Worm (Caenorhabditis elegans) whole organism, late embryonic: ENCODE results near the gene wrm-1.

ENCODE experiments used
- C08G9.2 ChIP-seq: sonication (generic microtip); optimal IDR thresholded peaks from 2 replicates; lab custom pipeline; 2016; ENCODE audit warnings: mild to moderate bottlenecking, missing genetic modification characterization, moderate library complexity, missing compliant biosample characterization
- F13H6.1 ChIP-seq: sonication (generic microtip); optimal IDR thresholded peaks from 2 replicates; lab custom pipeline; 2016; ENCODE audit warnings: missing genetic modification characterization, missing compliant biosample characterization
- K02D7.2 ChIP-seq: sonication (generic microtip); optimal IDR thresholded peaks from 2 replicates; lab custom pipeline; 2017; ENCODE audit warnings: mild to moderate bottlenecking, missing genetic modification characterization, missing compliant biosample characterization
- K09A11.1 ChIP-seq: sonication (generic microtip); optimal IDR thresholded peaks from 2 replicates; lab custom pipeline; 2017; ENCODE audit warnings: antibody characterized with exemption, mild to moderate bottlenecking, missing genetic modification characterization, missing compliant biosample characterization; ENCODE audit not compliant: insufficient read depth
- ama-1 ChIP-seq: fragments of 150-350 bp; optimal IDR thresholded peaks from 2 replicates; lab custom pipeline; 2014
- ceh-18 ChIP-seq: sonication (generic microtip); optimal IDR thresholded peaks from 2 replicates; lab custom pipeline; 2016; ENCODE audit warnings: missing genetic modification characterization, missing compliant biosample characterization
- ceh-30 ChIP-seq: fragments of 150-350 bp; optimal IDR thresholded peaks from 2 replicates; lab custom pipeline; 2014; ENCODE audit warnings: missing biosample characterization, missing genetic modification characterization
- ceh-31 ChIP-seq: sonication (generic microtip); optimal IDR thresholded peaks from 2 replicates; lab custom pipeline; 2016; ENCODE audit warnings: missing genetic modification characterization, missing compliant biosample characterization
- ceh-45 ChIP-seq: fragments of 200-800 bp; sonication (Bioruptor generic); IDR thresholded peaks from 2 replicates; pipeline ENCODE4 v1.3.6; 2022; ENCODE audit warnings: missing genetic modification reagents, missing genetic modification characterization, missing compliant biosample characterization
- ceh-6 ChIP-seq: fragments of 200-800 bp; sonication (Bioruptor generic); optimal IDR thresholded peaks from 2 replicates; lab custom pipeline; 2018; ENCODE audit warnings: mild to moderate bottlenecking, missing genetic modification characterization, missing compliant biosample characterization
- ceh-9 ChIP-seq: sonication (generic microtip); optimal IDR thresholded peaks from 2 replicates; lab custom pipeline; 2016; ENCODE audit warnings: mild to moderate bottlenecking, missing genetic modification characterization, inconsistent platforms, missing compliant biosample characterization
- dve-1 ChIP-seq: sonication (generic microtip); optimal IDR thresholded peaks from 2 replicates; lab custom pipeline; 2017; ENCODE audit warnings: antibody characterized with exemption, mild to moderate bottlenecking, missing genetic modification characterization, missing compliant biosample characterization
- eyg-1 ChIP-seq: sonication (generic microtip); optimal IDR thresholded peaks from 2 replicates; lab custom pipeline; 2016; ENCODE audit warnings: missing genotype, missing genetic modification characterization, missing compliant biosample characterization
- fax-1 ChIP-seq: sonication (generic microtip); optimal IDR thresholded peaks from 2 replicates; lab custom pipeline; 2016; ENCODE audit warnings: missing genotype, missing genetic modification characterization, missing compliant biosample characterization
- hlh-13 ChIP-seq: fragments of 200-800 bp; sonication (Bioruptor generic); optimal IDR thresholded peaks from 2 replicates; lab custom pipeline; 2018; ENCODE audit warnings: mild to moderate bottlenecking, missing genetic modification characterization, missing compliant biosample characterization
- hlh-6 ChIP-seq: sonication (generic microtip); optimal IDR thresholded peaks from 2 replicates; lab custom pipeline; 2016; ENCODE audit warnings: missing genotype, missing genetic modification characterization, missing compliant biosample characterization
- hlh-8 ChIP-seq: sonication (generic microtip); optimal IDR thresholded peaks from 2 replicates; lab custom pipeline; 2016; ENCODE audit warnings: missing genotype, missing genetic modification characterization, missing compliant biosample characterization
- lim-6 ChIP-seq: sonication (generic microtip); optimal IDR thresholded peaks from 2 replicates; lab custom pipeline; 2016; ENCODE audit warnings: missing genetic modification characterization, missing compliant biosample characterization
- lin-11 ChIP-seq: fragments of 200-800 bp; sonication (Bioruptor generic); optimal IDR thresholded peaks from 2 replicates; lab custom pipeline; 2018; ENCODE audit warnings: mild to moderate bottlenecking, missing genetic modification characterization, missing compliant biosample characterization
- madf-2 ChIP-seq: sonication (generic microtip); optimal IDR thresholded peaks from 2 replicates; lab custom pipeline; 2017; ENCODE audit warnings: missing genetic modification characterization, missing compliant biosample characterization
- nfya-1 ChIP-seq: sonication (generic microtip); optimal IDR thresholded peaks from 2 replicates; lab custom pipeline; 2017; ENCODE audit warnings: missing genetic modification characterization, mild to moderate bottlenecking, missing compliant biosample characterization, antibody characterized with exemption, moderate library complexity
- nhr-11 ChIP-seq: fragments of 150-350 bp; optimal IDR thresholded peaks from 2 replicates; lab custom pipeline; 2014; ENCODE audit warnings: missing biosample characterization, missing genetic modification characterization
- pag-3 ChIP-seq: sonication (generic microtip); optimal IDR thresholded peaks from 2 replicates; lab custom pipeline; 2016; ENCODE audit warnings: missing compliant biosample characterization, missing genetic modification characterization, borderline replicate concordance
- pat-9 ChIP-seq: fragments of 200-800 bp; sonication (Bioruptor generic); optimal IDR thresholded peaks from 2 replicates; lab custom pipeline; 2018; ENCODE audit warnings: mild to moderate bottlenecking, missing genetic modification characterization, moderate library complexity, missing compliant biosample characterization
- pax-1 ChIP-seq: fragments of 150-350 bp; optimal IDR thresholded peaks from 2 replicates; lab custom pipeline; 2014; ENCODE audit warnings: missing biosample characterization, missing genetic modification characterization
- pha-4 ChIP-seq: fragments of 150-350 bp; optimal IDR thresholded peaks from 2 replicates; lab custom pipeline; 2018; ENCODE audit warnings: missing biosample characterization, missing genetic modification reagents, missing genetic modification characterization
- pros-1 ChIP-seq: fragments of 150-350 bp; optimal IDR thresholded peaks from 2 replicates; lab custom pipeline; 2014; ENCODE audit warnings: missing biosample characterization, missing genetic modification reagents, missing genetic modification characterization
- sdc-2 ChIP-seq: sonication (generic microtip); optimal IDR thresholded peaks from 2 replicates; lab custom pipeline; 2016; ENCODE audit warnings: missing genotype, missing genetic modification characterization, missing compliant biosample characterization
- sox-2 ChIP-seq: fragments of 200-800 bp; sonication (Bioruptor generic); IDR thresholded peaks from 2 replicates; pipeline ENCODE4 v1.3.6; 2022; ENCODE audit warnings: missing genetic modification reagents, missing genetic modification characterization, missing compliant biosample characterization
- sox-4 ChIP-seq: sonication (generic microtip); optimal IDR thresholded peaks from 2 replicates; lab custom pipeline; 2017; ENCODE audit warnings: mild to moderate bottlenecking, missing genetic modification characterization, inconsistent platforms, missing compliant biosample characterization
- tbx-2 ChIP-seq: sonication (generic microtip); optimal IDR thresholded peaks from 2 replicates; lab custom pipeline; 2016; ENCODE audit warnings: missing genetic modification characterization, missing compliant biosample characterization
- unc-3 ChIP-seq, 2 experiments: fragments of 200-800 bp in 1 of 2; sonication (Bioruptor generic) in 1 of 2; sonication (generic microtip) in 1 of 2; conservative IDR thresholded peaks in 1 of 2; optimal IDR thresholded peaks in 1 of 2; 2 replicates each; pipeline versions ENCODE4 v1.3.6 to Lab custom; 2016 to 2022; ENCODE audit warnings: missing compliant biosample characterization in 2 of 2, missing genetic modification characterization in 2 of 2, missing genetic modification reagents in 1 of 2
- unc-42 ChIP-seq: sonication (generic microtip); optimal IDR thresholded peaks from 2 replicates; lab custom pipeline; 2016; ENCODE audit warnings: missing genotype, missing genetic modification characterization, missing compliant biosample characterization
- unc-55 ChIP-seq: sonication (generic microtip); optimal IDR thresholded peaks from 2 replicates; lab custom pipeline; 2017; ENCODE audit warnings: missing biosample characterization, missing genetic modification reagents, missing genetic modification characterization
- unc-86 ChIP-seq: sonication (generic microtip); optimal IDR thresholded peaks from 2 replicates; lab custom pipeline; 2016; ENCODE audit warnings: missing genetic modification characterization, missing compliant biosample characterization

Gene wrm-1

DNA sequence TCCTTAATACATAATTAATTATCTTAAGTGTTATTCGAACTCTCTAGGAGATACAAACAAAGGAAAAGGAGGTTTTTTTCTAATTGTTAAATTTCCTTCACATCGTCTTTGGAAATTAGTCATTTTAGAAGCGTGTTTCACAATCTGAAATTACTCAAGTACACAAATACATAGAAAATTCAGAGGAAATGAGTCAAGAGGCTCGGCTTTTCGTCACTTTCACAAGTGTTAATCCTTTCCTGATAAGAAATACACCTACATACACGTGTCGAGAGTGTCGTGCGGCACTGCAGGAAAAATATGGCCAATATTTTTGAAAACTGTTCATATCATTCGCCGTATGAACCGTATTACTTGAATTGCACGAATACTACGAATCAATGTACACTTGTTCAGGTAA lies 24.5 kb downstream of the wrm-1 start, which contains the start of gene B0244.4:
Gene B0244.4 (plus strand): TSS at position 301 of the 400 bp plus-strand sequence.
- TF ChIP-seq unc-55 (GFP tag; lab: Kevin White, UChicago): no peak
- no peak for TF ChIP-seq unc-3 (GFP tag; conservative IDR thresholded peaks at IDR 0.05; lab: Robert Waterston, UW)
- no peak for TF ChIP-seq unc-3 (tag; optimal IDR thresholded peaks at IDR 0.05; lab: Kevin White, UChicago)
- no peak for TF ChIP-seq hlh-6 (tag; lab: Kevin White, UChicago)
- TF ChIP-seq sox-2: no peak

DNA sequence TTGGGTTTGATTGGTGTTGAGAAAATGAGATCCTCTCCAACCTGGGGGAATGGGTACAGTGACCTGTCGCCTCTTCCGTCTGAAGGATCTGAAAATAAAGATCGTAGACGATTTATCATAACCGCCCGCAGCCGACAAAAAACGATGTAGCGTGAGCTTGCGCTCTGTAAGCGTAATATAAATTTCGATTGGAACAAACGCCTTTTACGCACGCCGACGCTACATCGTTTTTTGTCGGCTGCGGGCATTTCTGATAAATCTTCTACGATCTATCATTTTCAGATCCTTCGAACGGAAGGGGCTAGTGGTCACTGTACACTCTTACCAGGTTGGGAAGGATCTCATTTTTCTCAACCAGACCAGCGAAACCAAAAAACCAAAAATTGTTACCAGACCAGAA lies 25.7 kb downstream of the wrm-1 start:
- no peak for TF ChIP-seq unc-42 (tag; lab: Kevin White, UChicago)
- TF ChIP-seq pros-1 (tag; lab: Kevin White, UChicago): no peak
- no peak for TF ChIP-seq eyg-1 (tag; lab: Kevin White, UChicago)
- TF ChIP-seq pax-1 (tag; lab: Kevin White, UChicago): no peak
- no peak for TF ChIP-seq tbx-2 (tag; lab: Kevin White, UChicago)
- TF ChIP-seq K09A11.1 (tag; lab: Kevin White, UChicago): no peak
- no peak for TF ChIP-seq K02D7.2 (tag; lab: Kevin White, UChicago)
- TF ChIP-seq sox-4 (tag; lab: Kevin White, UChicago): no peak
- no peak for TF ChIP-seq nfya-1
- TF ChIP-seq dve-1 (tag; lab: Kevin White, UChicago): no peak
- TF ChIP-seq ceh-31 (tag; lab: Kevin White, UChicago): no peak
- TF ChIP-seq, all 69 proteins: peak for 0

DNA sequence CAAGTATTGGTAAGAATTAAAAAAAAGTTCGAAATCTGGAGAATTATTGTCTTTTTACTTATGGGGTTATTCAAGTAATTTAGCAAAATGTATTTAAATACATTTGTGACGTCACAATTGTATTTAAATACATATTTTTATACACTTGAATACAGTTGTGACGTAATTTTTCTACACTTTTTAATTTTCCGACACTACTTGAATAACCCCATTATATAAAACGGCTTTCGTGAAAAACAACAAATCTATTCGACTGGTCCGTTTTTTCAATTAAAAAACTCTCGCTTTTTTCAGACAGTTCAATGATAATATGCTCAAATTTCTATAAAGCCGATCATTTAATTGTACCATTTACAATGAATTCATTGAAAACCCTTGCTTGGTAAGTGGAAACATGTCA lies 27.9 kb downstream of the wrm-1 start:
- TF ChIP-seq sdc-2 (tag; lab: Kevin White, UChicago): no peak
- TF ChIP-seq, all 69 proteins: peak for 0

DNA sequence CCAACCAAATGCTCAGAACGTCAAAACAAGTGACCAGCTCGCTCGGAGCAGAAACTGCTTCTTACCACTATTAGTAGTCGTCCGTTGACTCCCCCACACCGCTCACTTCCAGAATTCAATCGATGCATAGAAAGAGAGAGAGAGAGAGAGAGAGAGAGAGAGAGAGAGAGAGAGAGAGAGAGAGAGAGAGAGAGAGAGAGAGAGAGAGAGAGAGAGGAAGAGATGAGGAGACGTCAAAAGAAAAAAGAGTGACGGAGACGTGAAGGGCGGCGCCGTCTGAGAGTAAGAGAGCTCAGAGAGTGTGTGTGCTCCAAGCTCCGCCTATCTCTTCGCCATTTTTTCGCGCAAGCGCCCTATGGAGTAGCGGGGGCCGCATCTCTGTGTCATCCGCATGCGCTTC lies 32.6 kb downstream of the wrm-1 start, which contains the start of gene ida-1:
Gene ida-1 (plus strand): TSS at position 336 of the 400 bp plus-strand sequence.
- TF ChIP-seq unc-55 (GFP tag; lab: Kevin White, UChicago) (peak; percentile 36), nfya-1 (peak; percentile 36), unc-42 (tag; lab: Kevin White, UChicago) (no peak), tbx-2 (tag; lab: Kevin White, UChicago) (no peak), hlh-13 (GFP tag; lab: Kevin White, UChicago) (peak; percentile 3), pat-9 (tag; lab: Kevin White, UChicago) (no peak)

DNA sequence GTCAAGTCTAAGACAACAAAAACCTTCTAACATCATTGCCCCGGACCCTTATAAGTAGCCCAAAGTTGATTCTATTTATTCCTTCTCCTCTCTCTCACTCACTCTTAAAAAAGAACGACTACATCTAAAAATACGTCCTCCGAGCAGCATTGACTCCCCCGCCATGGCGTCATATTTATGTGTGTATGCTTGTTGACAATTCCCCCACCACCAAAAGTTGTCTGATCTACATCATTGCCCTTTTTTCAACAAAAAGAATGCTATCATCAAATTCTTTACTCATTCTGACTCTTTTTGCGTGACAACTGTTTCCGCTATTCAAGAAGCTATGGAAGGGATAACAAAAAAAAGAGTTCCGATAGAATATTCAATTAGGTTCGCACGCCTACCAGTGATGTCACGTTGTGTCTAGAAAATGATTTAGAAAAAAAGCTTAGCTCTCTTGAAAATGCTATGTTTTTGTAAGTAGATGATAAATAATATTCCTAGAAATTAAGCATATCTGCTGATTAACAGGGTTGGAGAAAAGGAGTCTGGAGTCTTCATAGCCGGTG lies 34.9 kb downstream of the wrm-1 start:
- TF ChIP-seq ceh-30 (tag; lab: Kevin White, UChicago): no peak
- no peak for TF ChIP-seq pag-3 (tag; lab: Kevin White, UChicago)
- TF ChIP-seq unc-42 (tag; lab: Kevin White, UChicago): peak; percentile 23
- TF ChIP-seq pha-4 (tag; lab: Kevin White, UChicago): no peak
- TF ChIP-seq nhr-11: no peak
- TF ChIP-seq ama-1 (lab: Kevin White, UChicago): no peak
- TF ChIP-seq ceh-9 (tag; lab: Kevin White, UChicago): no peak
- no peak for TF ChIP-seq sox-4 (tag; lab: Kevin White, UChicago)

DNA sequence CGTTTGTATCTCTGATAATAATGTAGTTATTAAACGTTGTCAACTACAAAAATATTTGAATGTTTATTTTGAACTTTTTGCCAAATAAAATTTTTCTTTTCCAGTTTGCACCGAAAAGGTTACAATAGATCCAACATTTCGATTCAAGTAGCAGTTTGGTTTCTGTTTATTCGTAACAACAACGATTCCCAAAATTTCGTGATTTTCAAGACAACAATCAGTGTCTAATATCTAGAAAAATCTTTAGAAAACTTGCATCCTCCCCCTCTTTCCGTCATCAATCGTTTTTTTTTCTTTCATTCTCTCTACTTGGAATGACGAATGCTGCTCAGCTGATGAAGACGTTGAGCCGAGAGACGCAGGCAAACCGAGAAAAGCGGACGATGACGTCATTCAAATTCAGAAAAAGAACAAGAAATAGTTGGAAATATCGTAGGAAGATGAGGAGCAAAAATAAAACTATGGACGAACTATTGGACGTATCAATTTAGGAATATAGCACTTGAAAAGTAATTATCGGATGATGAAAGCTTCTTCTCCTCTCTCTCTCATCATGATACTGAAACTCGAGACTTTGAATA lies 36.0 kb downstream of the wrm-1 start:
- no peak for TF ChIP-seq eyg-1 (tag; lab: Kevin White, UChicago)
- no peak for TF ChIP-seq lim-6
- no peak for TF ChIP-seq ceh-6 (GFP tag; lab: Kevin White, UChicago)
- no peak for TF ChIP-seq K09A11.1 (tag; lab: Kevin White, UChicago)
- TF ChIP-seq lin-11 (tag; lab: Kevin White, UChicago): no peak
- no peak for TF ChIP-seq hlh-8 (tag; lab: Kevin White, UChicago)
- TF ChIP-seq pag-3 (tag; lab: Kevin White, UChicago): no peak
- no peak for TF ChIP-seq C08G9.2
- TF ChIP-seq F13H6.1 (tag; lab: Kevin White, UChicago): no peak
- no peak for TF ChIP-seq fax-1 (tag; lab: Kevin White, UChicago)
- no peak for TF ChIP-seq sdc-2 (tag; lab: Kevin White, UChicago)
- no peak for TF ChIP-seq ceh-18 (tag; lab: Kevin White, UChicago)
- no peak for TF ChIP-seq pax-1 (tag; lab: Kevin White, UChicago)
- TF ChIP-seq sox-4 (tag; lab: Kevin White, UChicago): no peak
- TF ChIP-seq pat-9 (tag; lab: Kevin White, UChicago): no peak
- TF ChIP-seq madf-2 (tag; lab: Kevin White, UChicago): no peak
- no peak for TF ChIP-seq ceh-45
- no peak for TF ChIP-seq unc-86 (tag; lab: Kevin White, UChicago)
